Worm (Caenorhabditis elegans): ENCODE data around the gene F09A5.3.
A peak's percentile ranks its signal among the peaks of the same experiment; 100 is the strongest.

F09A5.3 gene

DNA sequence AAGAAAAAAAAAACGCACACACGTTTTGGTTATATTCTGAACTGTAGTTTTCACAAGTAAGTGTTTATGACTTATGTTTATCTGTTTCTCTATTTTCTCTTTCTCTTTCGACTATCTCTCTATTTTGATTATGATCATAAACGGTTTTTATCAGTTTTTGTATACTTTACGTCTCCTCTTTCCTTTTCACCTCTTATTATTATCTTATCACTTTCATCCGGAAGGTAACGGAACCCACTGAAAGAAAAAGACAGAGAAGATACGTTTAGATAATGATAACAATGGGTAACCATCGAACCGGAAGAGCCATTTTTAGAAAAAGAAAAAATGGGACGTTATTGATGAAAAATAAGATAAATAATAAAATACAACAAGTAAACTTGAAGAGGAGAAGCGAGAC lies 24.3 kb downstream of the F09A5.3 start:
- TF ChIP-seq ham-2 (GFP tag; optimal IDR thresholded peaks at IDR 0.05) (no peak), unc-39 (tag; optimal IDR thresholded peaks at IDR 0.05) (no peak), snpc-4 (tag; optimal IDR thresholded peaks at IDR 0.05) (no peak), blmp-1 (tag; optimal IDR thresholded peaks at IDR 0.05) (peak; percentile 17), ceh-83 (GFP tag; optimal IDR thresholded peaks at IDR 0.05) (no peak), lin-13 (tag; optimal IDR thresholded peaks at IDR 0.05) (no peak), nhr-76 (tag; optimal IDR thresholded peaks at IDR 0.05) (no peak), cnd-1 (tag; optimal IDR thresholded peaks at IDR 0.05) (no peak), lsy-2 (tag; optimal IDR thresholded peaks at IDR 0.05) (no peak), zip-8 (tag; optimal IDR thresholded peaks at IDR 0.05) (no peak), drap-1 (GFP tag; optimal IDR thresholded peaks at IDR 0.05) (no peak), elt-3 (tag; optimal IDR thresholded peaks at IDR 0.05) (peak; percentile 57), sem-2 (GFP tag; optimal IDR thresholded peaks at IDR 0.05) (no peak), ces-1 (GFP tag; optimal IDR thresholded peaks at IDR 0.05) (no peak)

DNA sequence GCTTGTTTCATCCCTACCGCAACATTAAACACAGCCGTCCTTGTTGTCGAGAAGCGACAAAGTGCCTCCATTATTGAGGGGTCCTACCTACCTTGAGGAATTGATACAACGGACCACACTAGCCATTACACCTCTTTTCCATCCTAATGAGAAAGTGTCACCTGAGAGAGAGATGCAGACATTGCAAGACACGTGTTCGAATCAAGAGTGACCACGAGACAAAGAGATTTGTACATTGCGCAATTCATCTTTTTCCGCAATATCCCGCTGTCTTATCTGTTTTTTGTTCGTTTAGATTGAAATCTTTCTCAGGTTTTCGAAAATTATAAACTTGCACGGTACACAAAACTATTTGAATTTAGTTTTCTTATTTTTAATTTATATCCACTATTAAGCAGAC lies 27.7 kb downstream of the F09A5.3 start:
- TF ChIP-seq ceh-39 (tag; optimal IDR thresholded peaks at IDR 0.05) (no peak), bed-3 (GFP tag; optimal IDR thresholded peaks at IDR 0.05) (no peak), nhr-12 (tag; optimal IDR thresholded peaks at IDR 0.05) (no peak), pha-4 (tag; optimal IDR thresholded peaks at IDR 0.05) (no peak), tbx-8 (GFP tag; optimal IDR thresholded peaks at IDR 0.05) (no peak), snpc-4 (tag; optimal IDR thresholded peaks at IDR 0.05) (no peak), flh-1 (GFP tag; optimal IDR thresholded peaks at IDR 0.05) (no peak), ceh-83 (GFP tag; optimal IDR thresholded peaks at IDR 0.05) (no peak), ham-2 (GFP tag; optimal IDR thresholded peaks at IDR 0.05) (peak; percentile 33), hlh-1 (tag; optimal IDR thresholded peaks at IDR 0.05) (peak; percentile 97), zip-8 (tag; optimal IDR thresholded peaks at IDR 0.05) (peak; percentile 72), mep-1 (tag; optimal IDR thresholded peaks at IDR 0.05) (no peak), nhr-2 (tag; optimal IDR thresholded peaks at IDR 0.05) (peak; percentile 88), elt-1 (tag; optimal IDR thresholded peaks at IDR 0.05; ENCODE audit: borderline replicate concordance, insufficient read depth) (peak; percentile 94), sem-2 (GFP tag; optimal IDR thresholded peaks at IDR 0.05) (no peak), blmp-1 (tag; optimal IDR thresholded peaks at IDR 0.05) (no peak), unc-39 (tag; optimal IDR thresholded peaks at IDR 0.05) (no peak), unc-62 (GFP tag; optimal IDR thresholded peaks at IDR 0.05) (peak; percentile 84), unc-120 (tag; optimal IDR thresholded peaks at IDR 0.05; ENCODE audit: poor library complexity, severe bottlenecking) (peak; percentile 70), lsy-2 (tag; optimal IDR thresholded peaks at IDR 0.05) (peak; percentile 2), sptf-1 (tag; optimal IDR thresholded peaks at IDR 0.05) (no peak), elt-3 (tag; optimal IDR thresholded peaks at IDR 0.05) (no peak), nhr-76 (tag; optimal IDR thresholded peaks at IDR 0.05) (no peak), nhr-28 (tag; optimal IDR thresholded peaks at IDR 0.05) (no peak), nhr-237 (tag; optimal IDR thresholded peaks at IDR 0.05) (no peak), ces-1 (GFP tag; optimal IDR thresholded peaks at IDR 0.05) (peak; percentile 23), lin-13 (tag; optimal IDR thresholded peaks at IDR 0.05) (no peak), mls-2 (tag; optimal IDR thresholded peaks at IDR 0.05) (peak; percentile 27)

DNA sequence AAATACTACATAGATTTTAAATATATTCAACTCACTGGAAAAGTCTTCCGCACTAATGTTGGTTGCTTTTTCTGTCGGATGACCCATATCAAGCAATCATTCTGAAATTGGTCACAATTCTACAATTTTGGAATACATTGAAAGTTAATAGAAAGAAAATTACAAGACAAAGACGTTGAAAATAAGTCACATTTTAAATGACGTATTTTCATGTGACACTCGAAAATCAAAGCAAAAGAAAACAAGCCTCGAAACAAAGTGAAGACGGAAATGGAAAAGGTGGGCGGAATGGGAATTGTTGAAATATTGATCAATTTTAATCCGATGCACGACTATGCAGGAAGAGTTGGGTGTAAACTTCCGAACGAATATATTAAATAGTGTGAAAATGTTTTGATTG lies 28.6 kb downstream of the F09A5.3 start, which contains the start of gene mob-2:
TSS of gene mob-2 (minus strand) at position 101 of the 400 bp plus-strand sequence.
- no peak for TF ChIP-seq ham-2 (GFP tag; optimal IDR thresholded peaks at IDR 0.05)
- TF ChIP-seq nhr-28 (tag; optimal IDR thresholded peaks at IDR 0.05) = no peak
- no peak for TF ChIP-seq nhr-12 (tag; optimal IDR thresholded peaks at IDR 0.05)
- no peak for TF ChIP-seq mls-2 (tag; optimal IDR thresholded peaks at IDR 0.05)
- TF ChIP-seq sem-2 (GFP tag; optimal IDR thresholded peaks at IDR 0.05) = no peak
- TF ChIP-seq bed-3 (GFP tag; optimal IDR thresholded peaks at IDR 0.05) = no peak
- TF ChIP-seq pha-4 (tag; optimal IDR thresholded peaks at IDR 0.05) = no peak
- TF ChIP-seq ceh-83 (GFP tag; optimal IDR thresholded peaks at IDR 0.05) = no peak
- no peak for TF ChIP-seq ceh-43 (GFP tag; optimal IDR thresholded peaks at IDR 0.05)
- TF ChIP-seq nhr-237 (tag; optimal IDR thresholded peaks at IDR 0.05) = no peak
- no peak for TF ChIP-seq ceh-39 (tag; optimal IDR thresholded peaks at IDR 0.05)
- TF ChIP-seq unc-120 (tag; optimal IDR thresholded peaks at IDR 0.05; ENCODE audit: poor library complexity, severe bottlenecking) = no peak
- no peak for TF ChIP-seq M03D4.4 (tag; optimal IDR thresholded peaks at IDR 0.05)
- TF ChIP-seq cnd-1 (tag; optimal IDR thresholded peaks at IDR 0.05) = no peak
- no peak for TF ChIP-seq ztf-11 (tag; optimal IDR thresholded peaks at IDR 0.05)
- TF ChIP-seq mab-5 (tag; optimal IDR thresholded peaks at IDR 0.05) = no peak

DNA sequence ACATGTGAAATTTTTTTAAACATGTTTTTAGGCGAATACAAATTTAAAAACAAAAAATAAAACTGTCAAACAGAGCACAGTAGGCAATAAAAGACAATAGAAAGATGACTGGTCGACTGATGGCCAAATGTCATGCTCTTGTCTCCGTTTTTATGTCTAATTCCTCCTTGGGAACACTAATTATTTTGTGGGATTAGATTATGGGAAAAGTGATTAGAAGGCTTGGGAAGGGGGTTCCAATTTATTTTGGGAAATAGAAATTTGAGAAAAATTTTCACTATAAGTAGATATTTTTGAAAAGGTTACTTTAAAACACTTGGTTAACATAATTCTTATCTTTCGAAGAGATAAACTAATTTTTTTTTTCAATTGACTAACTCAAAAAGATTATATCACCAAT lies 29.4 kb downstream of the F09A5.3 start:
- no peak for TF ChIP-seq nhr-2 (tag; optimal IDR thresholded peaks at IDR 0.05)
- TF ChIP-seq ces-1 (GFP tag; optimal IDR thresholded peaks at IDR 0.05) = peak; percentile 93
